Fruit fly (Drosophila melanogaster) whole organism, embryonic: ENCODE measurements around the gene Tre1.

Source experiments
- ATbp ChIP-seq: fragments of 200-800 bp; sonication (Bioruptor generic); optimal IDR thresholded peaks from 2 replicates; lab custom pipeline; 2017; ENCODE audit warnings: missing biosample characterization, mild to moderate bottlenecking, missing genetic modification characterization, missing genetic modification reagents
- Ada2b ChIP-seq: fragments of 200-800 bp; sonication (Bioruptor generic); IDR thresholded peaks from 2 replicates; pipeline ENCODE4 v1.3.6; 2022; ENCODE audit warnings: missing biosample characterization, missing genetic modification characterization
- Bdp1 ChIP-seq: fragments of 200-800 bp; sonication (Bioruptor generic); optimal IDR thresholded peaks from 3 replicates; lab custom pipeline; 2016; ENCODE audit warnings: missing biosample characterization, missing genetic modification characterization
- CG10654 ChIP-seq: fragments of 200-800 bp; sonication (Bioruptor generic); optimal IDR thresholded peaks from 2 replicates; lab custom pipeline; 2016; ENCODE audit warnings: missing biosample characterization, missing genetic modification characterization
- CG11093 ChIP-seq: fragments of 200-800 bp; sonication (Bioruptor generic); IDR thresholded peaks from 3 replicates; pipeline ENCODE4 v1.3.6; 2022; ENCODE audit warnings: missing biosample characterization, missing genetic modification characterization
- CG12219 ChIP-seq: fragments of 200-800 bp; sonication (Bioruptor generic); optimal IDR thresholded peaks from 3 replicates; lab custom pipeline; 2018; ENCODE audit warnings: missing biosample characterization, mild to moderate bottlenecking, missing genetic modification characterization
- CG14441 ChIP-seq: fragments of 200-800 bp; sonication (Bioruptor generic); IDR thresholded peaks from 2 replicates; pipeline ENCODE4 v1.3.6; 2022; ENCODE audit warnings: missing biosample characterization, missing genetic modification characterization
- CG14710 ChIP-seq: fragments of 200-800 bp; sonication (Bioruptor generic); optimal IDR thresholded peaks from 3 replicates; lab custom pipeline; 2019; ENCODE audit warnings: missing biosample characterization, mild to moderate bottlenecking, missing genetic modification characterization, moderate library complexity
- CG16863 ChIP-seq: fragments of 200-800 bp; sonication (Bioruptor generic); optimal IDR thresholded peaks from 3 replicates; lab custom pipeline; 2016; ENCODE audit warnings: missing biosample characterization, missing genetic modification characterization
- CG17328 ChIP-seq: fragments of 200-800 bp; sonication (Bioruptor generic); IDR thresholded peaks from 2 replicates; pipeline ENCODE4 v1.3.6; 2022; ENCODE audit warnings: missing biosample characterization, missing genetic modification characterization
- CG32767 ChIP-seq: fragments of 200-800 bp; sonication (Bioruptor generic); IDR thresholded peaks from 2 replicates; pipeline ENCODE4 v1.3.6; 2022; ENCODE audit warnings: missing biosample characterization, missing genetic modification characterization
- CG3281 ChIP-seq: fragments of 200-800 bp; sonication (Bioruptor generic); optimal IDR thresholded peaks from 3 replicates; lab custom pipeline; 2017; ENCODE audit warnings: missing biosample characterization, mild to moderate bottlenecking, missing genetic modification characterization
- CG33213 ChIP-seq: fragments of 200-800 bp; sonication (Bioruptor generic); optimal IDR thresholded peaks from 3 replicates; lab custom pipeline; 2016; ENCODE audit warnings: missing biosample characterization, missing genetic modification characterization
- CG33557 ChIP-seq: fragments of 200-800 bp; sonication (Bioruptor generic); optimal IDR thresholded peaks from 2 replicates; lab custom pipeline; 2019; ENCODE audit warnings: missing biosample characterization, mild to moderate bottlenecking, missing genetic modification characterization, moderate library complexity
- CG4730 ChIP-seq: fragments of 200-800 bp; sonication (Bioruptor generic); IDR thresholded peaks from 2 replicates; pipeline ENCODE4 v1.3.6; 2022; ENCODE audit warnings: missing biosample characterization, missing genetic modification characterization
- CG4820 ChIP-seq: fragments of 200-800 bp; sonication (Bioruptor generic); optimal IDR thresholded peaks from 3 replicates; lab custom pipeline; 2016; ENCODE audit warnings: missing biosample characterization, missing genetic modification characterization
- CG5245 ChIP-seq: fragments of 200-800 bp; sonication (Bioruptor generic); optimal IDR thresholded peaks from 3 replicates; lab custom pipeline; 2016; ENCODE audit warnings: missing biosample characterization, missing genetic modification characterization
- CG6254 ChIP-seq: fragments of 200-800 bp; sonication (Bioruptor generic); optimal IDR thresholded peaks from 3 replicates; lab custom pipeline; 2017; ENCODE audit warnings: mild to moderate bottlenecking, missing biosample characterization, missing genetic modification reagents, missing genetic modification characterization
- CG6654 ChIP-seq: fragments of 200-800 bp; sonication (Bioruptor generic); optimal IDR thresholded peaks from 2 replicates; lab custom pipeline; 2017; ENCODE audit warnings: missing biosample characterization, mild to moderate bottlenecking, missing genetic modification characterization
- CG6791 ChIP-seq: fragments of 200-800 bp; sonication (Bioruptor generic); IDR thresholded peaks from 3 replicates; pipeline ENCODE4 v1.3.6; 2022; ENCODE audit warnings: missing biosample characterization, missing genetic modification characterization; ENCODE audit not compliant: partially characterized antibody
- CG7556 ChIP-seq: fragments of 200-800 bp; sonication (Bioruptor generic); optimal IDR thresholded peaks from 2 replicates; lab custom pipeline; 2017; ENCODE audit warnings: missing biosample characterization, mild to moderate bottlenecking, missing genetic modification characterization
- CG7745 ChIP-seq: fragments of 200-800 bp; sonication (Bioruptor generic); optimal IDR thresholded peaks from 2 replicates; lab custom pipeline; 2018; ENCODE audit warnings: missing biosample characterization, mild to moderate bottlenecking, missing genetic modification characterization, moderate library complexity
- CG8924 ChIP-seq: fragments of 200-800 bp; optimal IDR thresholded peaks from 3 replicates; lab custom pipeline; 2019; ENCODE audit warnings: missing biosample characterization, mild to moderate bottlenecking, missing genetic modification characterization, moderate library complexity
- CG8944 ChIP-seq: fragments of 200-800 bp; sonication (Bioruptor generic); optimal IDR thresholded peaks from 3 replicates; lab custom pipeline; 2016; ENCODE audit warnings: missing biosample characterization, missing genetic modification characterization
- CG9932 ChIP-seq: fragments of 200-800 bp; sonication (Bioruptor generic); IDR thresholded peaks from 2 replicates; pipeline ENCODE4 v1.3.6; 2022; ENCODE audit warnings: missing biosample characterization, missing genetic modification characterization
- D ChIP-seq, 2 experiments: fragments of 200-800 bp in 1 of 2; fragments of >200 bp in 1 of 2; sonication (Bioruptor generic) in 1 of 2; optimal IDR thresholded peaks; 2 replicates in 1 of 2; 3 replicates in 1 of 2; lab custom pipeline; 2017; ENCODE audit warnings: mild to moderate bottlenecking in 1 of 2, missing biosample characterization in 1 of 2, missing genetic modification characterization in 1 of 2, missing genetic modification reagents in 1 of 2
- Drgx ChIP-seq: fragments of 200-800 bp; sonication (Bioruptor generic); IDR thresholded peaks from 2 replicates; pipeline ENCODE4 v1.3.6; 2022; ENCODE audit warnings: missing biosample characterization, missing genetic modification characterization
- Ets97D ChIP-seq: fragments of 200-800 bp; sonication (Bioruptor generic); optimal IDR thresholded peaks from 3 replicates; lab custom pipeline; 2016; ENCODE audit warnings: missing biosample characterization, missing genetic modification characterization
- Mes4 ChIP-seq: fragments of 200-800 bp; sonication (Bioruptor generic); optimal IDR thresholded peaks from 2 replicates; lab custom pipeline; 2016; ENCODE audit warnings: missing biosample characterization, missing genetic modification characterization
- Myb ChIP-seq: fragments of 200-800 bp; sonication (Bioruptor generic); optimal IDR thresholded peaks from 2 replicates; lab custom pipeline; 2016; ENCODE audit warnings: missing biosample characterization, missing genetic modification characterization
- NFAT ChIP-seq: fragments of 200-800 bp; sonication (Bioruptor generic); IDR thresholded peaks from 2 replicates; pipeline ENCODE4 v1.3.6; 2022; ENCODE audit warnings: missing biosample characterization, missing genetic modification characterization
- Side ChIP-seq: fragments of 200-800 bp; sonication (Bioruptor generic); optimal IDR thresholded peaks from 2 replicates; lab custom pipeline; 2016; ENCODE audit warnings: missing biosample characterization, missing genetic modification characterization
- Sin3A ChIP-seq: fragments of >200 bp; optimal IDR thresholded peaks from 2 replicates; lab custom pipeline; 2018
- Ssrp ChIP-seq: fragments of 200-800 bp; sonication (Bioruptor generic); optimal IDR thresholded peaks from 2 replicates; lab custom pipeline; 2018; ENCODE audit warnings: missing biosample characterization, mild to moderate bottlenecking, missing genetic modification characterization, moderate library complexity
- cad ChIP-seq: fragments of >200 bp; optimal IDR thresholded peaks from 2 replicates; lab custom pipeline; 2017; ENCODE audit warnings: missing biosample characterization, missing genetic modification characterization
- chif ChIP-seq, 2 experiments: fragments of 200-800 bp; sonication (Bioruptor generic); optimal IDR thresholded peaks; 3 replicates each; lab custom pipeline; 2016; ENCODE audit warnings: missing biosample characterization in 2 of 2, missing genetic modification characterization in 2 of 2
- crol ChIP-seq: fragments of 200-800 bp; sonication (Bioruptor generic); IDR thresholded peaks from 2 replicates; pipeline ENCODE4 v1.3.6; 2022; ENCODE audit warnings: missing biosample characterization, missing genetic modification characterization
- dati ChIP-seq: fragments of 200-800 bp; sonication (Bioruptor generic); IDR thresholded peaks from 2 replicates; pipeline ENCODE4 v1.3.6; 2022; ENCODE audit warnings: missing biosample characterization, missing genetic modification characterization
- emc ChIP-seq: fragments of 200-800 bp; sonication (Bioruptor generic); optimal IDR thresholded peaks from 2 replicates; lab custom pipeline; 2016; ENCODE audit warnings: missing biosample characterization, missing genetic modification characterization
- ewg ChIP-seq: fragments of 200-800 bp; sonication (Bioruptor generic); optimal IDR thresholded peaks from 3 replicates; lab custom pipeline; 2017; ENCODE audit warnings: mild to moderate bottlenecking, missing biosample characterization, missing genetic modification reagents, missing genetic modification characterization
- fru ChIP-seq: fragments of >200 bp; optimal IDR thresholded peaks from 2 replicates; lab custom pipeline; 2017
- gcm2 ChIP-seq: fragments of 200-800 bp; sonication (Bioruptor generic); optimal IDR thresholded peaks from 2 replicates; lab custom pipeline; 2016; ENCODE audit warnings: missing biosample characterization, missing genetic modification characterization
- gsb ChIP-seq: fragments of 200-800 bp; sonication (Bioruptor generic); IDR thresholded peaks from 2 replicates; pipeline ENCODE4 v1.3.6; 2022; ENCODE audit warnings: missing biosample characterization, missing genetic modification characterization
- inv ChIP-seq: fragments of 200-800 bp; sonication (Bioruptor generic); IDR thresholded peaks from 2 replicates; pipeline ENCODE4 v1.3.6; 2022; ENCODE audit warnings: missing biosample characterization, missing genetic modification characterization; ENCODE audit not compliant: partially characterized antibody
- nau ChIP-seq: fragments of 200-800 bp; sonication (Bioruptor generic); optimal IDR thresholded peaks from 3 replicates; lab custom pipeline; 2017; ENCODE audit warnings: missing biosample characterization, mild to moderate bottlenecking, missing genetic modification characterization, missing genetic modification reagents
- peb ChIP-seq: fragments of 200-800 bp; sonication (Bioruptor generic); IDR thresholded peaks from 2 replicates; pipeline ENCODE4 v1.3.6; 2022; ENCODE audit warnings: missing biosample characterization, missing genetic modification characterization
- phol ChIP-seq: fragments of 200-800 bp; sonication (Bioruptor generic); optimal IDR thresholded peaks from 3 replicates; lab custom pipeline; 2018; ENCODE audit warnings: missing biosample characterization, mild to moderate bottlenecking, missing genetic modification characterization, moderate library complexity
- rib ChIP-seq: fragments of 200-800 bp; sonication (Bioruptor generic); IDR thresholded peaks from 2 replicates; pipeline ENCODE4 v1.3.6; 2022; ENCODE audit warnings: missing biosample characterization, missing genetic modification characterization
- seq ChIP-seq: fragments of 200-800 bp; sonication (Bioruptor generic); IDR thresholded peaks from 2 replicates; pipeline ENCODE4 v1.3.6; 2022; ENCODE audit warnings: missing biosample characterization, missing genetic modification characterization
- sr ChIP-seq: fragments of 200-800 bp; sonication (Bioruptor generic); IDR thresholded peaks from 3 replicates; pipeline ENCODE4 v1.3.6; 2022; ENCODE audit warnings: missing biosample characterization, missing genetic modification characterization
- trem ChIP-seq: fragments of 200-800 bp; optimal IDR thresholded peaks from 3 replicates; lab custom pipeline; 2019; ENCODE audit warnings: missing biosample characterization, mild to moderate bottlenecking, missing genetic modification characterization, moderate library complexity

Tre1 gene

DNA sequence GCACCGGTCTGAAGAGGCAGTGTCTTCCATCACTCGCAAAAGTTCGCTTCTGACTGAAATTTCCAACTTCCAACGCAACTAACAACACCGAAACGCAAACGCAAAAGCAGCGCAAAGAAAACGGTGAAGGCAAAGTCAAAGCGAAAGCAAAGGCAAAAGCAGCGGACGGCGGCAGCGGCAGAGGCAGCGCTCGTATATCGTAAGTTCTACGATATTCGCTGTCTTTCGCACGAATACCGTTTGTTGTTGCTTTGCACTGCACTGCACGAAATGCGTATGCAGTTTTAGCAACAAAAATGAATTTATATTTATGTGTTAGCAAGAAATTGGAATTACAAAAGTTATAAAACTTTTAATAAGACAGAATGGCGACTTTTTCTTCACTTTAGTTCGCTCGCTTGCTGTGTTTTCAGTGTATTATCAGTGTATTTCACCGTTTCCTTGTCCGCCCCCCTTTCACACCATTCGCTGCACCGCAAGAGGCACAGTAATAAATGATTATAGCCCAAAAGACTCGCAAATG lies 31.3 kb downstream of the Tre1 start, which contains the start of gene OtopLa (continued):
- TF ChIP-seq D (optimal IDR thresholded peaks at IDR 0.05; lab: Kevin White, UChicago), result no peak
- peak; percentile 86 for TF ChIP-seq D (GFP tag; optimal IDR thresholded peaks at IDR 0.05; lab: Kevin White, UChicago)
- peak; percentile 80 for TF ChIP-seq peb (GFP tag; lab: Robert Waterston, UW)
- peak; percentile 78 for TF ChIP-seq Side (GFP tag; lab: Kevin White, UChicago)
- TF ChIP-seq cad, result no peak
- peak; percentile 72 for TF ChIP-seq Mes4
- TF ChIP-seq ewg (GFP tag; lab: Kevin White, UChicago), result peak; percentile 74
- TF ChIP-seq Myb (GFP tag; lab: Kevin White, UChicago), result peak; percentile 52
- TF ChIP-seq Sin3A (lab: Kevin White, UChicago), result no peak
- peak; percentile 18 for TF ChIP-seq emc (GFP tag; lab: Kevin White, UChicago)
- TF ChIP-seq Ets97D (GFP tag; lab: Kevin White, UChicago), result peak; percentile 56
- peak; percentile 76 for TF ChIP-seq CG11093 (GFP tag; lab: Robert Waterston, UW)
- peak; percentile 86 for TF ChIP-seq ATbp (GFP tag; lab: Kevin White, UChicago)
- peak; percentile 72 for TF ChIP-seq CG4730 (GFP tag; lab: Robert Waterston, UW)
- peak; percentile 55 for TF ChIP-seq Bdp1 (GFP tag; lab: Kevin White, UChicago)
- peak; percentile 65 for TF ChIP-seq CG33213 (GFP tag; lab: Kevin White, UChicago)
- TF ChIP-seq CG16863, result peak; percentile 78
- peak; percentile 83 for TF ChIP-seq seq
- peak; percentile 62 for TF ChIP-seq crol (GFP tag; lab: Robert Waterston, UW)
- TF ChIP-seq CG6254 (GFP tag; lab: Kevin White, UChicago), result peak; percentile 78
- no peak for TF ChIP-seq inv (GFP tag; lab: Robert Waterston, UW)
- TF ChIP-seq phol (tag; lab: Kevin White, UChicago), result peak; percentile 87
- TF ChIP-seq CG3281 (GFP tag; lab: Kevin White, UChicago), result peak; percentile 79
- TF ChIP-seq Ssrp (tag; lab: Kevin White, UChicago), result peak; percentile 87
- peak; percentile 89 for TF ChIP-seq Drgx
- peak; percentile 71 for TF ChIP-seq NFAT
- TF ChIP-seq CG6654 (GFP tag; lab: Kevin White, UChicago), result peak; percentile 70
- TF ChIP-seq CG10654 (GFP tag; lab: Kevin White, UChicago), result peak; percentile 73
- TF ChIP-seq Ada2b, result peak; percentile 88
- TF ChIP-seq CG4820, result peak; percentile 85
- TF ChIP-seq CG8924 (tag; lab: Kevin White, UChicago), result peak; percentile 75
- TF ChIP-seq nau (GFP tag; lab: Kevin White, UChicago), result no peak
- TF ChIP-seq gsb, result peak; percentile 48; the same call in 1 of the 2 replicates
- peak; percentile 70 for TF ChIP-seq trem (tag; lab: Kevin White, UChicago)
- TF ChIP-seq sr (GFP tag; lab: Robert Waterston, UW), result peak; percentile 49; the same call in 1 of the 3 replicates
- TF ChIP-seq fru (lab: Kevin White, UChicago), result no peak
- TF ChIP-seq CG17328 (GFP tag; lab: Robert Waterston, UW), result peak; percentile 91
- no peak for TF ChIP-seq CG6791 (GFP tag; lab: Robert Waterston, UW)
- peak; percentile 83 to 88 for TF ChIP-seq chif (GFP tag; optimal IDR thresholded peaks at IDR 0.05; lab: Kevin White, UChicago)
- TF ChIP-seq gcm2, result peak; percentile 52
- no peak for TF ChIP-seq CG7745 (tag; lab: Kevin White, UChicago)
- peak; percentile 78 for TF ChIP-seq CG14710 (tag; lab: Kevin White, UChicago)
- peak; percentile 42 for TF ChIP-seq CG33557 (GFP tag; lab: Kevin White, UChicago)
- TF ChIP-seq CG9932 (GFP tag; lab: Robert Waterston, UW), result peak; percentile 66
- peak; percentile 82 for TF ChIP-seq CG5245 (GFP tag; lab: Kevin White, UChicago)
- TF ChIP-seq CG7556 (GFP tag; lab: Kevin White, UChicago), result peak; percentile 86
- peak; percentile 52 for TF ChIP-seq dati (GFP tag; lab: Robert Waterston, UW)
- peak; percentile 87 for TF ChIP-seq CG32767
- TF ChIP-seq rib (GFP tag; lab: Robert Waterston, UW), result 0 out of 2 replicates have a peak, but pooled peaks have one; percentile 52
- TF ChIP-seq CG14441 (GFP tag; lab: Robert Waterston, UW), result peak; percentile 80
- TF ChIP-seq CG8944, result peak; percentile 72
- TF ChIP-seq CG12219, result peak; percentile 76
